Worm (Caenorhabditis elegans) whole organism, L4/young adult: ENCODE measurements around the gene F10D2.10.

ENCODE experiments used
- W03F9.2 ChIP-seq: fragments of 150-350 bp; optimal IDR thresholded peaks from 2 replicates; lab custom pipeline; 2014; ENCODE audit warnings: missing biosample characterization, missing genetic modification characterization
- dao-5 ChIP-seq: sonication (generic microtip); optimal IDR thresholded peaks from 2 replicates; lab custom pipeline; 2016; ENCODE audit warnings: missing genotype, missing genetic modification characterization, moderate library complexity, missing compliant biosample characterization
- him-1 ChIP-seq: sonication (generic microtip); optimal IDR thresholded peaks from 2 replicates; lab custom pipeline; 2016; ENCODE audit warnings: missing genotype, missing genetic modification reagents, missing genetic modification characterization, missing compliant biosample characterization

DNA sequence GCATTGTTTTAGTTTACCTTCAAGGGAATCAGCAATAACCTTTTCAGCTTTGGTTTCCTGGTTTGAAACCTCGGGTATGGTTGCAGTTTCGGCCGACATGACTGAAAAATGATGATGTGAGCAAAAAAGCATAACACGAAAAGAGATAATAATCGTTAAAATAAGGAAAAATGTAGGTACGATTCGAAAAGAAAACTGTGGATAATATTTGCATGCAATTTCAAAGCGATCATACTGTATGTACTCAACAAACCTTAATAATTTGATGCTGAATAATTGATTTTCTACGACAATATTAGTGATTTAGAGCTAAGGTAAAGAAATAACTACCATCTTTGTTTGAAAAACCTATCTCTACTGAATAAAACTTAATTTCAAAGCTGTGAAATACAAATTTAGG, 40.1 kb upstream of the F10D2.10 start, which contains the start of gene attf-2:
- TF ChIP-seq dao-5 (tag; lab: Kevin White, UChicago), result no peak
- TF ChIP-seq him-1 (tag; lab: Kevin White, UChicago), result no peak
- no peak for TF ChIP-seq W03F9.2
